Fruit fly (Drosophila melanogaster): ENCODE data around the gene CG34015.
A peak's percentile ranks its signal among the peaks of the same experiment; 100 is the strongest.

CG34015 gene

DNA sequence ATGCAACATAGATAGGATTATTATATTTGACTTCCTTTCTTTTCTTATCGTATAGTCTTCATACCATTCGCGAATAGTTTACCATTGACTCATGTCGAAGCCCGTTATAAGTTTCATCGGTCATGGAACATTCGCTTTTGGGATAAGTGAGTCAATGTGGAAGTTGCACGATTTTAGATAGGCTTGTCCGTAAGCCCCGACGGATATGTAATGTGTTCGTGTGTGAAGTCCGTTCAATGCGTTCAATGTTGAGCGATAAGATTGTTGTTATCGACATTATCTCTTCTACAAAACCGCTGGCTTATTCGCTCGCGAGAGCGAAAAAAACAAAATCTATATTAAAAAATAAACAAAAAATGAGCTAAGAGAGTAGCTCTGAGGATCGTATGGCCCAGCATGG, 43.3 kb downstream of the CG34015 start, which contains the start of gene CG9981:
Gene CG9981 (minus strand): TSS at position 320 of the 400 bp plus-strand sequence.
- TF ChIP-seq GATAe (GFP tag; conservative IDR thresholded peaks at IDR 0.05), result peak; percentile 44
- peak; percentile 6 for TF ChIP-seq CG13296 (GFP tag; optimal IDR thresholded peaks at IDR 0.05)
- no peak for TF ChIP-seq chm (GFP tag; IDR thresholded peaks at IDR 0.05)
- peak; percentile 46 for TF ChIP-seq exex (tag; optimal IDR thresholded peaks at IDR 0.05)
- TF ChIP-seq Hmr (GFP tag; optimal IDR thresholded peaks at IDR 0.05), result no peak
- TF ChIP-seq mirr (GFP tag; optimal IDR thresholded peaks at IDR 0.05), result peak; percentile 52
- TF ChIP-seq dmrt99B (tag; optimal IDR thresholded peaks at IDR 0.05), result no peak
- no peak for TF ChIP-seq CG3281 (GFP tag; optimal IDR thresholded peaks at IDR 0.05)
- no peak for TF ChIP-seq az2 (GFP tag; optimal IDR thresholded peaks at IDR 0.05)
- TF ChIP-seq CG32532 (GFP tag; IDR thresholded peaks at IDR 0.05), result no peak
- peak; percentile 12 for TF ChIP-seq grn (GFP tag; optimal IDR thresholded peaks at IDR 0.05)
- TF ChIP-seq Dll (GFP tag; IDR thresholded peaks at IDR 0.05; ENCODE audit: partially characterized antibody), result no peak
- TF ChIP-seq CG11456 (GFP tag; IDR thresholded peaks at IDR 0.05), result no peak
- TF ChIP-seq CG30403 (GFP tag; optimal IDR thresholded peaks at IDR 0.05), result no peak
- TF ChIP-seq salm (tag; optimal IDR thresholded peaks at IDR 0.05), result no peak
- no peak for TF ChIP-seq Mrtf (GFP tag; IDR thresholded peaks at IDR 0.05)
- no peak for TF ChIP-seq Ada2b (GFP tag; IDR thresholded peaks at IDR 0.05)
- TF ChIP-seq CG31365 (tag; optimal IDR thresholded peaks at IDR 0.05), result no peak
- no peak for TF ChIP-seq dimm (GFP tag; IDR thresholded peaks at IDR 0.05)
- peak; percentile 11 for TF ChIP-seq Deaf1 (tag; optimal IDR thresholded peaks at IDR 0.05)
- TF ChIP-seq trem (tag; optimal IDR thresholded peaks at IDR 0.05), result no peak
- TF ChIP-seq Elba2 (GFP tag; optimal IDR thresholded peaks at IDR 0.05), result no peak
- no peak for TF ChIP-seq gcm (GFP tag; optimal IDR thresholded peaks at IDR 0.05)
- TF ChIP-seq NC2α (GFP tag; optimal IDR thresholded peaks at IDR 0.05), result no peak
- peak; percentile 3 for TF ChIP-seq sug (tag; optimal IDR thresholded peaks at IDR 0.05)
- TF ChIP-seq sna (GFP tag; IDR thresholded peaks at IDR 0.05; ENCODE audit: partially characterized antibody), result no peak
- peak; percentile 53 for TF ChIP-seq CG34376 (GFP tag; optimal IDR thresholded peaks at IDR 0.05)
- no peak for TF ChIP-seq CG1603 (tag; optimal IDR thresholded peaks at IDR 0.05)

DNA sequence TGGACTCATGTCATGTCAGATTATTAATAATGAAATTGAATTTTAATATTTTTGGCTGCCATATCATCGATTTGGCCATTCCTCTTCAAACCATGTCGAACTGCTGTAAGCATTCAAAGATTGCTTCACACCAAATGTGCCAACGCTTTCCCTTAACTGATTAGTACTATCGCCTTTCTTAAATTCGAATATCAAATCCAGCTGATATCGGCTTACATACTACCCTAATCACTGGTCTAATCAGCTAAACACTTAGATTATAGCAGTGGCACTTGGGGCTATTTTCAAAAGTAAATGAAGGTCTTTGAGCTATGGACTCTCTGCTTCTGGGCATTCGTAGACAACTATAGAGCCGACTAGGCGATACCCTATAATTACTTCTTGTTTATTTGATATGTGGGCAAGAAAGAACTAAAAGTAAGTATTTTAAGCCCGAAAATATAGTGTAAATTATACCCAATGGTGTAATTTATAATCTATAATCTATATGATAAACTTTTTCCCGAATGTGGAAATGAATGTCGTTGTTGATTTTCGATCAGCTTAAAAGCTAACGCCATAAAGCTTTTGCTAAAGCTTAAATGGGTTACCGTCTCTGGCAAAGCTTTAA, 44.2 kb downstream of the CG34015 start:
- TF ChIP-seq cg (GFP tag; optimal IDR thresholded peaks at IDR 0.05) (no peak), CG1602 (GFP tag; optimal IDR thresholded peaks at IDR 0.05) (peak; percentile 54), Sin3A (optimal IDR thresholded peaks at IDR 0.05) (no peak), CG43689 (GFP tag; IDR thresholded peaks at IDR 0.05) (peak; percentile 65), CG11085 (GFP tag; IDR thresholded peaks at IDR 0.05) (peak; percentile 44; the same call in 1 of the 2 replicates), amos (GFP tag; IDR thresholded peaks at IDR 0.05; ENCODE audit: partially characterized antibody) (no peak), insv (GFP tag; optimal IDR thresholded peaks at IDR 0.05) (no peak), nerfin-1 (tag; optimal IDR thresholded peaks at IDR 0.05) (peak; percentile 38), stwl (tag; optimal IDR thresholded peaks at IDR 0.05) (no peak), hkb (optimal IDR thresholded peaks at IDR 0.05) (no peak), hkb (GFP tag; IDR thresholded peaks at IDR 0.05) (peak; percentile 90), phol (tag; optimal IDR thresholded peaks at IDR 0.05) (peak; percentile 74), mirr (GFP tag; optimal IDR thresholded peaks at IDR 0.05) (peak; percentile 98), sim (GFP tag; IDR thresholded peaks at IDR 0.05) (peak; percentile 23; the same call in 1 of the 2 replicates), CG4282 (GFP tag; optimal IDR thresholded peaks at IDR 0.05) (no peak), CG6254 (GFP tag; optimal IDR thresholded peaks at IDR 0.05) (peak; percentile 43), Spps (tag; optimal IDR thresholded peaks at IDR 0.05) (no peak), Ets65A (GFP tag) (peak; percentile 62), en (GFP tag; optimal IDR thresholded peaks at IDR 0.05) (peak; percentile 15), Antp (GFP tag; optimal IDR thresholded peaks at IDR 0.05) (peak; percentile 17), CG10431 (GFP tag; optimal IDR thresholded peaks at IDR 0.05) (no peak), kah (GFP tag; optimal IDR thresholded peaks at IDR 0.05) (peak; percentile 33), dimm (GFP tag; IDR thresholded peaks at IDR 0.05) (no peak), Camta (GFP tag; optimal IDR thresholded peaks at IDR 0.05) (peak; percentile 56), eyg (GFP tag; optimal IDR thresholded peaks at IDR 0.05) (peak; percentile 1), Mrtf (GFP tag; IDR thresholded peaks at IDR 0.05) (peak; percentile 59; the same call in 1 of the 3 replicates)
